5 worm cellular contexts compared by ENCODE assay signal in genomic region chrX:7823108-7823704, ce11.
A peak's percentile ranks its signal among the peaks of the same experiment; 100 is the strongest.
TF ChIP-seq lines count a peak whose summit lies in the region.

Gene eef-1A.2 (plus strand): TSS chrX:7823654.

TF ChIP-seq in whole organism, L1 larva, 84 proteins besides CTCF, POLR2A, EP300 and RAD21 (continues in another document):
- TF ChIP-seq zip-4 (GFP tag; optimal IDR thresholded peaks at IDR 0.05; lab: Kevin White, UChicago) (peak; percentile 99), pqm-1 (tag; optimal IDR thresholded peaks at IDR 0.05; lab: Kevin White, UChicago) (peak; percentile 69), ztf-4 (tag; optimal IDR thresholded peaks at IDR 0.05; lab: Kevin White, UChicago) (peak; percentile 76), ces-1 (GFP tag; optimal IDR thresholded peaks at IDR 0.05; lab: Kevin White, UChicago) (peak; percentile 44), F16B12.6 (tag; optimal IDR thresholded peaks at IDR 0.05; lab: Kevin White, UChicago) (peak; percentile 63), nhr-237 (tag; optimal IDR thresholded peaks at IDR 0.05; lab: Kevin White, UChicago) (peak; percentile 94), lin-39 (tag; optimal IDR thresholded peaks at IDR 0.05; lab: Kevin White, UChicago) (peak; percentile 39), efl-1 (optimal IDR thresholded peaks at IDR 0.05; lab: Kevin White, UChicago) (peak; percentile 82 to 93), efl-1 (GFP tag; optimal IDR thresholded peaks at IDR 0.05 in 1 of 2; lab: Kevin White, UChicago) (peak; percentile 79 to 96), nhr-11 (tag; optimal IDR thresholded peaks at IDR 0.05; lab: Kevin White, UChicago) (peak; percentile 74), C16A3.4 (tag; optimal IDR thresholded peaks at IDR 0.05; lab: Kevin White, UChicago) (peak; percentile 89), nhr-85 (tag; lab: Kevin White, UChicago) (peak; percentile 98), nhr-12 (tag; optimal IDR thresholded peaks at IDR 0.05; lab: Kevin White, UChicago) (no peak), ztf-11 (tag; optimal IDR thresholded peaks at IDR 0.05; lab: Kevin White, UChicago) (peak in 1 of 2 experiments; percentile 80), ceh-63 (GFP tag; optimal IDR thresholded peaks at IDR 0.05; lab: Kevin White, UChicago) (no peak), fkh-4 (tag; optimal IDR thresholded peaks at IDR 0.05; lab: Kevin White, UChicago; ENCODE audit: borderline replicate concordance) (peak; percentile 29), egl-27 (tag; optimal IDR thresholded peaks at IDR 0.05; lab: Kevin White, UChicago) (peak; percentile 78 to 95), lin-14 (GFP tag; optimal IDR thresholded peaks at IDR 0.05; lab: Kevin White, UChicago) (peak; percentile 99)

TF ChIP-seq in whole organism, L3 larva, 47 proteins besides CTCF, POLR2A, EP300 and RAD21 (continues in another document):
- TF ChIP-seq mml-1 (tag; optimal IDR thresholded peaks at IDR 0.05; lab: Kevin White, UChicago), result no peak
- peak; percentile 76 for TF ChIP-seq tbx-2 (tag; optimal IDR thresholded peaks at IDR 0.05; lab: Kevin White, UChicago)
- TF ChIP-seq nhr-28 (tag; optimal IDR thresholded peaks at IDR 0.05; lab: Kevin White, UChicago), result no peak
- peak; percentile 98 for TF ChIP-seq ceh-28 (tag; optimal IDR thresholded peaks at IDR 0.05; lab: Kevin White, UChicago)
- peak; percentile 93 for TF ChIP-seq nhr-25 (tag; optimal IDR thresholded peaks at IDR 0.05; lab: Kevin White, UChicago)
- peak; percentile 49 for TF ChIP-seq ceh-16 (tag; optimal IDR thresholded peaks at IDR 0.05; lab: Kevin White, UChicago)
- TF ChIP-seq lsy-12 (tag; optimal IDR thresholded peaks at IDR 0.05; lab: Kevin White, UChicago), result peak; percentile 92
- TF ChIP-seq aly-2 (tag; optimal IDR thresholded peaks at IDR 0.05; lab: Kevin White, UChicago), result no peak
- TF ChIP-seq unc-39 (tag; optimal IDR thresholded peaks at IDR 0.05; lab: Kevin White, UChicago), result no peak
- TF ChIP-seq zag-1 (tag; optimal IDR thresholded peaks at IDR 0.05; lab: Kevin White, UChicago), result peak; percentile 43
- no peak for TF ChIP-seq nhr-12 (tag; optimal IDR thresholded peaks at IDR 0.05; lab: Kevin White, UChicago)
- no peak for TF ChIP-seq nhr-237 (tag; optimal IDR thresholded peaks at IDR 0.05; lab: Kevin White, UChicago)
- peak; percentile 71 for TF ChIP-seq nhr-77 (tag; optimal IDR thresholded peaks at IDR 0.05; lab: Kevin White, UChicago)
- TF ChIP-seq pqm-1 (tag; optimal IDR thresholded peaks at IDR 0.05; lab: Kevin White, UChicago), result peak; percentile 84
- TF ChIP-seq sea-2 (GFP tag; optimal IDR thresholded peaks at IDR 0.05; lab: Kevin White, UChicago), result no peak
- peak in 1 of 3 experiments; percentile 82 for TF ChIP-seq elt-3 (tag; optimal IDR thresholded peaks at IDR 0.05; lab: Kevin White, UChicago)
- peak; percentile 74 for TF ChIP-seq fkh-2 (tag; optimal IDR thresholded peaks at IDR 0.05; lab: Kevin White, UChicago)
- TF ChIP-seq pha-4 (tag; optimal IDR thresholded peaks at IDR 0.05; lab: Kevin White, UChicago), result peak; percentile 99
- no peak for TF ChIP-seq daf-12 (tag; optimal IDR thresholded peaks at IDR 0.05; lab: Kevin White, UChicago)

TF ChIP-seq in whole organism, early embryonic, 17 proteins besides CTCF, POLR2A, EP300 and RAD21:
- TF ChIP-seq hmbx-1 (tag; optimal IDR thresholded peaks at IDR 0.05; lab: Kevin White, UChicago) (no peak), sea-1 (GFP tag; conservative IDR thresholded peaks at IDR 0.05; lab: Robert Waterston, UW) (0 out of 2 replicates have a peak, but pooled peaks have one; percentile 48), ceh-36 (tag; optimal IDR thresholded peaks at IDR 0.05; lab: Kevin White, UChicago) (peak; percentile 45), scrt-1 (GFP tag; IDR thresholded peaks at IDR 0.05; lab: Robert Waterston, UW) (no peak), hnd-1 (tag; optimal IDR thresholded peaks at IDR 0.05; lab: Kevin White, UChicago) (no peak), ets-7 (tag; optimal IDR thresholded peaks at IDR 0.05; lab: Kevin White, UChicago) (no peak), aly-1 (tag; optimal IDR thresholded peaks at IDR 0.05; lab: Kevin White, UChicago) (peak; percentile 64), tbx-11 (GFP tag; IDR thresholded peaks at IDR 0.05; lab: Robert Waterston, UW) (no peak), F13C5.2 (tag; optimal IDR thresholded peaks at IDR 0.05; lab: Kevin White, UChicago) (peak; percentile 60), tbx-37 (GFP tag; conservative IDR thresholded peaks at IDR 0.05; lab: Robert Waterston, UW) (no peak), B0310.2 (tag; optimal IDR thresholded peaks at IDR 0.05; lab: Kevin White, UChicago) (no peak), tra-4 (tag; optimal IDR thresholded peaks at IDR 0.05; lab: Kevin White, UChicago) (no peak), flt-1 (GFP tag; IDR thresholded peaks at IDR 0.05; lab: Robert Waterston, UW) (no peak), ceh-13 (GFP tag; optimal IDR thresholded peaks at IDR 0.05; lab: Kevin White, UChicago) (no peak), pes-1 (GFP tag; IDR thresholded peaks at IDR 0.05; lab: Robert Waterston, UW) (peak; percentile 46; the same call in 1 of the 2 replicates), hmg-4 (GFP tag; optimal IDR thresholded peaks at IDR 0.05; lab: Kevin White, UChicago) (peak; percentile 87), ama-1 (optimal IDR thresholded peaks at IDR 0.05; lab: Kevin White, UChicago) (no peak)

TF ChIP-seq in whole organism, midembryonic, 9 proteins besides CTCF, POLR2A, EP300 and RAD21:
- TF ChIP-seq ztf-23 (GFP tag; IDR thresholded peaks at IDR 0.05; lab: Robert Waterston, UW), result peak; percentile 100
- no peak for TF ChIP-seq med-1 (GFP tag; optimal IDR thresholded peaks at IDR 0.05; lab: Kevin White, UChicago; ENCODE audit: insufficient read depth)
- no peak for TF ChIP-seq ztf-29 (GFP tag; IDR thresholded peaks at IDR 0.05; lab: Robert Waterston, UW)
- TF ChIP-seq cog-1 (tag; optimal IDR thresholded peaks at IDR 0.05; lab: Kevin White, UChicago), result peak; percentile 92
- TF ChIP-seq flt-1 (GFP tag; IDR thresholded peaks at IDR 0.05; lab: Robert Waterston, UW), result peak; percentile 38; the same call in 1 of the 2 replicates
- peak; percentile 79 for TF ChIP-seq tab-1 (GFP tag; IDR thresholded peaks at IDR 0.05; lab: Robert Waterston, UW)
- no peak for TF ChIP-seq T22C8.4 (GFP tag; IDR thresholded peaks at IDR 0.05; lab: Robert Waterston, UW)
- no peak for TF ChIP-seq klf-2 (GFP tag; conservative IDR thresholded peaks at IDR 0.05; lab: Robert Waterston, UW)
- TF ChIP-seq ref-1 (GFP tag; conservative IDR thresholded peaks at IDR 0.05; lab: Robert Waterston, UW), result no peak

TF ChIP-seq in whole organism, young adult, 124 proteins besides CTCF, POLR2A, EP300 and RAD21 (continues in another document):
- no peak for TF ChIP-seq Y95B8A.8 (GFP tag; IDR thresholded peaks at IDR 0.05; lab: Robert Waterston, UW)
- TF ChIP-seq lag-1 (GFP tag; IDR thresholded peaks at IDR 0.05; lab: Robert Waterston, UW), result no peak
- no peak for TF ChIP-seq lsy-27 (tag; optimal IDR thresholded peaks at IDR 0.05; lab: Kevin White, UChicago; ENCODE audit: borderline replicate concordance, insufficient read depth)
- TF ChIP-seq attf-3 (GFP tag; conservative IDR thresholded peaks at IDR 0.05; lab: Robert Waterston, UW), result no peak
- peak; percentile 85 for TF ChIP-seq let-526 (GFP tag; IDR thresholded peaks at IDR 0.05; lab: Robert Waterston, UW)
- peak; percentile 63 for TF ChIP-seq ztf-18 (tag; optimal IDR thresholded peaks at IDR 0.05; lab: Kevin White, UChicago)
- TF ChIP-seq snpc-1.3 (tag; optimal IDR thresholded peaks at IDR 0.05; lab: Kevin White, UChicago; ENCODE audit: insufficient read depth), result no peak
- peak; percentile 67; the same call in 1 of the 2 replicates for TF ChIP-seq Y53G8AR.9 (GFP tag; conservative IDR thresholded peaks at IDR 0.05; lab: Robert Waterston, UW)
- TF ChIP-seq D2030.7 (GFP tag; IDR thresholded peaks at IDR 0.05; lab: Robert Waterston, UW), result no peak
- TF ChIP-seq nhr-27 (tag; optimal IDR thresholded peaks at IDR 0.05; lab: Kevin White, UChicago), result no peak
- TF ChIP-seq sptf-2 (GFP tag; optimal IDR thresholded peaks at IDR 0.05; lab: Kevin White, UChicago), result peak; percentile 42
- TF ChIP-seq tbp1 (GFP tag; optimal IDR thresholded peaks at IDR 0.05; lab: Kevin White, UChicago), result peak; percentile 66
- peak; percentile 78 for TF ChIP-seq F33H1.4 (GFP tag; IDR thresholded peaks at IDR 0.05; lab: Robert Waterston, UW)
- peak; percentile 73 for TF ChIP-seq nhr-90 (tag; optimal IDR thresholded peaks at IDR 0.05; lab: Kevin White, UChicago)
- no peak for TF ChIP-seq bed-1 (GFP tag; IDR thresholded peaks at IDR 0.05; lab: Robert Waterston, UW)
- TF ChIP-seq hsf-1 (GFP tag; IDR thresholded peaks at IDR 0.05; lab: Robert Waterston, UW), result no peak
- peak; percentile 90 for TF ChIP-seq lin-26 (GFP tag; IDR thresholded peaks at IDR 0.05; lab: Robert Waterston, UW)
- TF ChIP-seq lin-54 (GFP tag; optimal IDR thresholded peaks at IDR 0.05; lab: Kevin White, UChicago), result peak; percentile 75
- no peak for TF ChIP-seq snpc-1.1 (tag; optimal IDR thresholded peaks at IDR 0.05; lab: Kevin White, UChicago; ENCODE audit: insufficient read depth)
- TF ChIP-seq F22D6.2 (tag; optimal IDR thresholded peaks at IDR 0.05; lab: Kevin White, UChicago), result peak; percentile 18
- 0 out of 2 replicates have a peak, but pooled peaks have one; percentile 44 for TF ChIP-seq madf-3 (GFP tag; IDR thresholded peaks at IDR 0.05; lab: Robert Waterston, UW)
- peak; percentile 96 for TF ChIP-seq nfyb-1 (GFP tag; IDR thresholded peaks at IDR 0.05; lab: Robert Waterston, UW)
- no peak for TF ChIP-seq ztf-25 (GFP tag; IDR thresholded peaks at IDR 0.05; lab: Robert Waterston, UW)
- peak; percentile 82 for TF ChIP-seq tlf-1 (GFP tag; optimal IDR thresholded peaks at IDR 0.05; lab: Kevin White, UChicago)
- 0 out of 2 replicates have a peak, but pooled peaks have one; percentile 70 for TF ChIP-seq ztf-6 (GFP tag; IDR thresholded peaks at IDR 0.05; lab: Robert Waterston, UW)
- TF ChIP-seq atf-7 (tag; optimal IDR thresholded peaks at IDR 0.05; lab: Kevin White, UChicago), result peak; percentile 93
- no peak for TF ChIP-seq mel-28 (tag; optimal IDR thresholded peaks at IDR 0.05; lab: Kevin White, UChicago; ENCODE audit: borderline replicate concordance)
- peak; percentile 31 for TF ChIP-seq snpc-4 (GFP tag; optimal IDR thresholded peaks at IDR 0.05; lab: Kevin White, UChicago)
- TF ChIP-seq snpc-4 (tag; optimal IDR thresholded peaks at IDR 0.05; lab: Kevin White, UChicago), result peak in 3 of 4 experiments; percentile 36 to 74 (median 68)
- TF ChIP-seq let-607 (tag; optimal IDR thresholded peaks at IDR 0.05; lab: Kevin White, UChicago), result peak; percentile 66 to 84
- TF ChIP-seq B0019.2 (GFP tag; conservative IDR thresholded peaks at IDR 0.05; lab: Robert Waterston, UW), result no peak
- no peak for TF ChIP-seq F55B11.4 (tag; optimal IDR thresholded peaks at IDR 0.05; lab: Kevin White, UChicago; ENCODE audit: borderline replicate concordance, insufficient read depth)
- no peak for TF ChIP-seq dpff-1 (tag; optimal IDR thresholded peaks at IDR 0.05; lab: Kevin White, UChicago)
- TF ChIP-seq gei-17 (GFP tag; optimal IDR thresholded peaks at IDR 0.05; lab: Kevin White, UChicago), result peak; percentile 83
- peak; percentile 78 for TF ChIP-seq ZK185.1 (tag; optimal IDR thresholded peaks at IDR 0.05; lab: Kevin White, UChicago; ENCODE audit: poor library complexity, severe bottlenecking)

Comparison
In these comparisons a context has a peak if more than half of its experiments do, and no peak if none do; other contexts are left out.
1. Of the 8 proteins assayed by ChIP-seq in both whole organism, young adult and whole organism, L1 larva: peak only in whole organism, young adult: unc-62; only in whole organism, L1 larva: dpl-1, efl-1 and unc-130; in both: nhr-90 and snpc-4; in neither: 0; mixed calls (peak in some experiments, not most) for 2.